Worm (Caenorhabditis elegans) whole organism, late embryonic: ENCODE results near the gene figl-1.

Experiments
- C08G9.2 ChIP-seq: sonication (generic microtip); optimal IDR thresholded peaks from 2 replicates; lab custom pipeline; 2016; ENCODE audit warnings: mild to moderate bottlenecking, missing genetic modification characterization, moderate library complexity, missing compliant biosample characterization
- K09A11.1 ChIP-seq: sonication (generic microtip); optimal IDR thresholded peaks from 2 replicates; lab custom pipeline; 2017; ENCODE audit warnings: antibody characterized with exemption, mild to moderate bottlenecking, missing genetic modification characterization, missing compliant biosample characterization; ENCODE audit not compliant: insufficient read depth
- T23F11.4 ChIP-seq: fragments of 200-800 bp; sonication (Bioruptor generic); optimal IDR thresholded peaks from 2 replicates; lab custom pipeline; 2018; ENCODE audit warnings: mild to moderate bottlenecking, missing genetic modification characterization, missing compliant biosample characterization
- Y22D7AL.16 ChIP-seq: sonication (generic microtip); optimal IDR thresholded peaks from 2 replicates; lab custom pipeline; 2016; ENCODE audit warnings: missing genetic modification characterization, missing compliant biosample characterization
- ahr-1 ChIP-seq: sonication (generic microtip); optimal IDR thresholded peaks from 2 replicates; lab custom pipeline; 2016; ENCODE audit warnings: missing genetic modification characterization, missing compliant biosample characterization
- ceh-14 ChIP-seq: sonication (generic microtip); optimal IDR thresholded peaks from 2 replicates; lab custom pipeline; 2016; ENCODE audit warnings: missing genotype, missing genetic modification characterization, missing compliant biosample characterization
- ceh-18 ChIP-seq: sonication (generic microtip); optimal IDR thresholded peaks from 2 replicates; lab custom pipeline; 2016; ENCODE audit warnings: missing genetic modification characterization, missing compliant biosample characterization
- ceh-19 ChIP-seq: fragments of 200-800 bp; sonication (Bioruptor generic); optimal IDR thresholded peaks from 2 replicates; lab custom pipeline; 2018; ENCODE audit warnings: mild to moderate bottlenecking, missing genetic modification characterization, missing compliant biosample characterization
- ceh-2 ChIP-seq: sonication (generic microtip); optimal IDR thresholded peaks from 2 replicates; lab custom pipeline; 2016; ENCODE audit warnings: missing genotype, missing genetic modification characterization, missing compliant biosample characterization
- ceh-24 ChIP-seq: sonication (generic microtip); optimal IDR thresholded peaks from 2 replicates; lab custom pipeline; 2016; ENCODE audit warnings: mild to moderate bottlenecking, missing genetic modification characterization, missing compliant biosample characterization
- ceh-30 ChIP-seq: fragments of 150-350 bp; optimal IDR thresholded peaks from 2 replicates; lab custom pipeline; 2014; ENCODE audit warnings: missing biosample characterization, missing genetic modification characterization
- ceh-31 ChIP-seq: sonication (generic microtip); optimal IDR thresholded peaks from 2 replicates; lab custom pipeline; 2016; ENCODE audit warnings: missing genetic modification characterization, missing compliant biosample characterization
- ceh-34 ChIP-seq: sonication (generic microtip); optimal IDR thresholded peaks from 2 replicates; lab custom pipeline; 2016; ENCODE audit warnings: mild to moderate bottlenecking, missing genetic modification characterization, missing compliant biosample characterization
- ceh-45 ChIP-seq: fragments of 200-800 bp; sonication (Bioruptor generic); IDR thresholded peaks from 2 replicates; pipeline ENCODE4 v1.3.6; 2022; ENCODE audit warnings: missing genetic modification reagents, missing genetic modification characterization, missing compliant biosample characterization
- elt-2 ChIP-seq: sonication (generic microtip); optimal IDR thresholded peaks from 2 replicates; lab custom pipeline; 2016; ENCODE audit warnings: missing genetic modification reagents, missing genetic modification characterization, missing compliant biosample characterization
- elt-4 ChIP-seq: sonication (generic microtip); optimal IDR thresholded peaks from 2 replicates; lab custom pipeline; 2016; ENCODE audit warnings: missing genetic modification characterization, missing compliant biosample characterization
- fkh-6 ChIP-seq: sonication (generic microtip); optimal IDR thresholded peaks from 2 replicates; lab custom pipeline; 2016; ENCODE audit warnings: missing genetic modification characterization, missing compliant biosample characterization
- hlh-6 ChIP-seq: sonication (generic microtip); optimal IDR thresholded peaks from 2 replicates; lab custom pipeline; 2016; ENCODE audit warnings: missing genotype, missing genetic modification characterization, missing compliant biosample characterization
- lim-6 ChIP-seq: sonication (generic microtip); optimal IDR thresholded peaks from 2 replicates; lab custom pipeline; 2016; ENCODE audit warnings: missing genetic modification characterization, missing compliant biosample characterization
- lin-11 ChIP-seq: fragments of 200-800 bp; sonication (Bioruptor generic); optimal IDR thresholded peaks from 2 replicates; lab custom pipeline; 2018; ENCODE audit warnings: mild to moderate bottlenecking, missing genetic modification characterization, missing compliant biosample characterization
- mec-3 ChIP-seq: sonication (generic microtip); optimal IDR thresholded peaks from 2 replicates; lab custom pipeline; 2016; ENCODE audit warnings: borderline replicate concordance, missing genetic modification characterization, missing compliant biosample characterization
- nfya-1 ChIP-seq: sonication (generic microtip); optimal IDR thresholded peaks from 2 replicates; lab custom pipeline; 2017; ENCODE audit warnings: missing genetic modification characterization, mild to moderate bottlenecking, missing compliant biosample characterization, antibody characterized with exemption, moderate library complexity
- nhr-11 ChIP-seq: fragments of 150-350 bp; optimal IDR thresholded peaks from 2 replicates; lab custom pipeline; 2014; ENCODE audit warnings: missing biosample characterization, missing genetic modification characterization
- odd-2 ChIP-seq: sonication (generic microtip); optimal IDR thresholded peaks from 2 replicates; lab custom pipeline; 2017; ENCODE audit warnings: antibody characterized with exemption, mild to moderate bottlenecking, missing genetic modification characterization, missing compliant biosample characterization
- pag-3 ChIP-seq: sonication (generic microtip); optimal IDR thresholded peaks from 2 replicates; lab custom pipeline; 2016; ENCODE audit warnings: missing compliant biosample characterization, missing genetic modification characterization, borderline replicate concordance
- pha-2 ChIP-seq: sonication (generic microtip); optimal IDR thresholded peaks from 2 replicates; lab custom pipeline; 2017; ENCODE audit warnings: mild to moderate bottlenecking, missing genetic modification characterization, missing compliant biosample characterization
- pha-4 ChIP-seq: fragments of 150-350 bp; optimal IDR thresholded peaks from 2 replicates; lab custom pipeline; 2018; ENCODE audit warnings: missing biosample characterization, missing genetic modification reagents, missing genetic modification characterization
- pros-1 ChIP-seq: fragments of 150-350 bp; optimal IDR thresholded peaks from 2 replicates; lab custom pipeline; 2014; ENCODE audit warnings: missing biosample characterization, missing genetic modification reagents, missing genetic modification characterization
- rnt-1 ChIP-seq: sonication (generic microtip); optimal IDR thresholded peaks from 2 replicates; lab custom pipeline; 2016; ENCODE audit warnings: missing genetic modification characterization, missing compliant biosample characterization
- sox-4 ChIP-seq: sonication (generic microtip); optimal IDR thresholded peaks from 2 replicates; lab custom pipeline; 2017; ENCODE audit warnings: mild to moderate bottlenecking, missing genetic modification characterization, inconsistent platforms, missing compliant biosample characterization
- ttx-3 ChIP-seq: sonication (generic microtip); optimal IDR thresholded peaks from 2 replicates; lab custom pipeline; 2016; ENCODE audit warnings: missing genetic modification reagents, missing genetic modification characterization, missing compliant biosample characterization
- unc-42 ChIP-seq: sonication (generic microtip); optimal IDR thresholded peaks from 2 replicates; lab custom pipeline; 2016; ENCODE audit warnings: missing genotype, missing genetic modification characterization, missing compliant biosample characterization
- ztf-16 ChIP-seq: sonication (generic microtip); optimal IDR thresholded peaks from 2 replicates; lab custom pipeline; 2017; ENCODE audit warnings: missing genetic modification characterization, missing compliant biosample characterization

The figl-1 gene

ce11 chrV:4374625-4375024 is 28.8 kb upstream of the figl-1 start, which contains the start of gene neg-1:
neg-1 (minus strand) TSS chrV:4374874.
- TF ChIP-seq elt-2 (no peak), rnt-1 (no peak), ahr-1 (tag; lab: Kevin White, UChicago) (no peak), ceh-30 (tag; lab: Kevin White, UChicago) (no peak), T23F11.4 (no peak)
- TF ChIP-seq, all 69 proteins: peak for 0

DNA sequence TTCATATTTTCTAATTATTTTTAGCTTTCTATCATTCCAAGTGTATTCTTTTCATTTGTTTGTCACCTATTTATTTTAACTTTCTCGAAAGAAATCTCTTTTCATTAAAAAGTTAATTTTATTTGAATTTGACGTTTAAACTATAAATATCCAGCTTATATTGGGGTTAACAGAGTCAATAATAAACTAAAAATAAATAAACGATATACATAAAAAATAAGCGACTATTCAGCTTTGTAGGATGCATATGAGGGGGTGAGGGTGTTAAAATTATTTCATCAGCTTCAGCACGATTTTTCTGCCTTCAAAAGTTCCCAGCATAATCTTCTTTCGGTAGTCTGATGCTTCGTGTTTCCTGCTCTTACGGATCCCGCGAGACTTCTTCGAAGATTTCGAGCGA is 27.9 kb upstream of the figl-1 start:
- no peak for TF ChIP-seq ceh-24 (tag; lab: Kevin White, UChicago)
- TF ChIP-seq ceh-34 (tag; lab: Kevin White, UChicago): no peak

DNA sequence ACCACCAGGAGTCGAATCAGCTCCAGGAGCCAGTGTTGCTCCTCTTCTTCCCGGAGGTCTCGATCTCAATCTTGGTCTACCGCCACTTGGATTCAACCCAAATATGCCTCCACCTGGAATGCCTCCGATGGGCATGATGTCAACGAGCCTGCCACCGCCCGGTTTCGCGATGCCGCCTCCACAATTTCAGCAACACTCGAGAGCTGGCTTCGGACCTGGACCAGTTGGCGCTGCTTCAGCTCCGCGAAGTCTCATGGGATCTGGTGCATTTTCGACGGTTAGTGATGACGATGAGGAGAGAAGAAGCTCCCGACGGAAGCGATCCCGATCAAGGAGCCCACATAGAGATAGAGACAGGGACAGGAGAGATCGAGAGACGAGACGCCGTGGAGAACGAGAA is 27.2 kb upstream of the figl-1 start:
- TF ChIP-seq Y22D7AL.16 (no peak), C08G9.2 (tag; lab: Kevin White, UChicago) (peak; percentile 49), fkh-6 (tag; lab: Kevin White, UChicago) (peak; percentile 6)
- TF ChIP-seq, all 69 proteins: peak for 2

- TF ChIP-seq unc-42 (tag; lab: Kevin White, UChicago): peak; percentile 43
- TF ChIP-seq ceh-14 (tag; lab: Kevin White, UChicago): peak; percentile 22
- peak; percentile 29 for TF ChIP-seq nfya-1 (tag; lab: Kevin White, UChicago)
- no peak for TF ChIP-seq Y22D7AL.16
- peak; percentile 32 for TF ChIP-seq elt-2
- peak; percentile 12 for TF ChIP-seq ceh-31 (tag; lab: Kevin White, UChicago)
These were observed 25.6 kb upstream of the figl-1 start, which contains the start of the genes gmpr-1 and fipp-1 for ce11 chrV:4371309-4371933. gmpr-1 (minus strand) TSS chrV:4371383. fipp-1 (plus strand) TSS chrV:4371807.

DNA sequence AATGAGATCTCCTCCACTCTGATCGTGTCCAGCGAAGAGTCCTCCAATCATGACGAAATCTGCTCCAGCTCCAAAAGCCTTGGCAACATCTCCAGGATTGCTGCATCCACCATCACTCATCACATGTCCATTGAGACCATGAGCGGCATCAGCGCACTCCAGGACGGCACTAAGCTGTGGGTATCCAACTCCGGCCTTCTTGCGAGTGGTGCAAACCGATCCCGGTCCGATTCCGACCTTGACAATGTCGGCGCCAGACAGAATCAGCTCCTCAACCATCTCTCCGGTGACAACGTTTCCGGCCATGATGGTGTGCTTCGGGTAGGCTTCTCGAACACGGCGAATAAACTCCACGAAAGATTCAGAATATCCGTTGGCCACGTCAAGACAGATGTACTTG is 24.7 kb upstream of the figl-1 start:
- TF ChIP-seq ceh-2 (tag; lab: Kevin White, UChicago) (no peak), C08G9.2 (tag; lab: Kevin White, UChicago) (no peak), K09A11.1 (tag; lab: Kevin White, UChicago) (no peak), ceh-19 (GFP tag; lab: Kevin White, UChicago) (no peak), ceh-34 (tag; lab: Kevin White, UChicago) (no peak), elt-4 (tag; lab: Kevin White, UChicago) (no peak), ztf-16 (tag; lab: Kevin White, UChicago) (no peak), ceh-18 (tag; lab: Kevin White, UChicago) (no peak), lim-6 (no peak), lin-11 (tag; lab: Kevin White, UChicago) (no peak), hlh-6 (tag; lab: Kevin White, UChicago) (no peak), mec-3 (tag; lab: Kevin White, UChicago) (no peak), odd-2 (tag; lab: Kevin White, UChicago) (no peak), sox-4 (tag; lab: Kevin White, UChicago) (no peak), ttx-3 (no peak), ceh-14 (tag; lab: Kevin White, UChicago) (no peak), ceh-30 (tag; lab: Kevin White, UChicago) (no peak), ahr-1 (tag; lab: Kevin White, UChicago) (no peak), pros-1 (no peak)

ce11 chrV:4366440-4366839 is 20.6 kb upstream of the figl-1 start, which contains the start of gene F32D1.11:
F32D1.11 (minus strand) TSS chrV:4366540.
- TF ChIP-seq pha-4 (tag; lab: Kevin White, UChicago) (no peak), elt-4 (tag; lab: Kevin White, UChicago) (no peak), pha-2 (no peak), hlh-6 (tag; lab: Kevin White, UChicago) (no peak), odd-2 (tag; lab: Kevin White, UChicago) (no peak), ttx-3 (no peak), ceh-45 (no peak), ceh-24 (tag; lab: Kevin White, UChicago) (no peak), pag-3 (no peak), nhr-11 (tag; lab: Kevin White, UChicago) (no peak)
